Worm (Caenorhabditis elegans) whole organism, young adult: ENCODE data around the gene pals-16.
A peak's percentile ranks its signal among the peaks of the same experiment; 100 is the strongest.

Experiments
- B0035.1 ChIP-seq: sonication (generic microtip); optimal IDR thresholded peaks from 2 replicates; lab custom pipeline; 2016; ENCODE audit warnings: missing genetic modification characterization, mild to moderate bottlenecking, missing compliant biosample characterization, missing genotype, missing genetic modification reagents
- F33H1.4 ChIP-seq: fragments of 200-800 bp; sonication (Bioruptor generic); IDR thresholded peaks from 2 replicates; pipeline ENCODE4 v1.3.6; 2022; ENCODE audit warnings: missing genetic modification reagents, missing genetic modification characterization, missing compliant biosample characterization
- F37B4.10 ChIP-seq: fragments of 200-800 bp; sonication (Bioruptor generic); IDR thresholded peaks from 2 replicates; pipeline ENCODE4 v1.3.6; 2022; ENCODE audit warnings: missing genetic modification characterization, missing compliant biosample characterization
- K11D2.4 ChIP-seq: fragments of 200-800 bp; sonication (Bioruptor generic); IDR thresholded peaks from 2 replicates; pipeline ENCODE4 v1.3.6; 2022; ENCODE audit warnings: missing genetic modification reagents, missing genetic modification characterization, missing compliant biosample characterization
- T07F8.4 ChIP-seq: sonication (generic microtip); optimal IDR thresholded peaks from 2 replicates; lab custom pipeline; 2016; ENCODE audit warnings: mild to moderate bottlenecking, missing genetic modification characterization, moderate library complexity, missing compliant biosample characterization
- Y53G8AR.9 ChIP-seq: fragments of 200-800 bp; sonication (Bioruptor generic); conservative IDR thresholded peaks from 2 replicates; pipeline ENCODE4 v1.3.6; 2022; ENCODE audit warnings: missing genetic modification reagents, missing genetic modification characterization, missing compliant biosample characterization
- Y79H2A.3 ChIP-seq: fragments of 200-800 bp; sonication (Bioruptor generic); conservative IDR thresholded peaks from 2 replicates; pipeline ENCODE4 v1.3.6; 2022; ENCODE audit warnings: missing genetic modification reagents, missing genetic modification characterization, missing compliant biosample characterization
- Y95B8A.8 ChIP-seq: fragments of 200-800 bp; sonication (Bioruptor generic); IDR thresholded peaks from 2 replicates; pipeline ENCODE4 v1.3.6; 2022; ENCODE audit warnings: missing genetic modification reagents, missing genetic modification characterization, missing compliant biosample characterization
- ZK185.1 ChIP-seq: sonication (generic microtip); optimal IDR thresholded peaks from 2 replicates; lab custom pipeline; 2016; ENCODE audit warnings: mild to moderate bottlenecking, missing genetic modification characterization, missing compliant biosample characterization; ENCODE audit not compliant: poor library complexity, severe bottlenecking
- ama-1 ChIP-seq, 3 experiments: fragments of 150-350 bp in 1 of 3; sonication (generic microtip) in 2 of 3; optimal IDR thresholded peaks; 2 replicates each; lab custom pipeline; 2014 to 2018; ENCODE audit warnings: missing biosample characterization in 2 of 3, missing genetic modification characterization in 2 of 3, missing genetic modification reagents in 2 of 3
- athp-1 ChIP-seq: sonication (generic microtip); optimal IDR thresholded peaks from 2 replicates; lab custom pipeline; 2017; ENCODE audit warnings: mild to moderate bottlenecking, missing genetic modification characterization, missing compliant biosample characterization
- attf-3 ChIP-seq: fragments of 200-800 bp; sonication (Bioruptor generic); conservative IDR thresholded peaks from 2 replicates; pipeline ENCODE4 v1.3.6; 2022; ENCODE audit warnings: missing genetic modification reagents, missing genetic modification characterization, missing compliant biosample characterization
- attf-6 ChIP-seq: fragments of 200-800 bp; sonication (Bioruptor generic); IDR thresholded peaks from 2 replicates; pipeline ENCODE4 v1.3.6; 2022; ENCODE audit warnings: missing genetic modification reagents, missing genetic modification characterization, missing compliant biosample characterization
- bed-1 ChIP-seq: fragments of 200-800 bp; sonication (Bioruptor generic); IDR thresholded peaks from 2 replicates; pipeline ENCODE4 v1.3.6; 2022; ENCODE audit warnings: missing genetic modification reagents, missing genetic modification characterization, missing compliant biosample characterization
- cebp-2 ChIP-seq: fragments of 200-800 bp; sonication (Bioruptor generic); IDR thresholded peaks from 2 replicates; pipeline ENCODE4 v1.3.6; 2022; ENCODE audit warnings: missing genetic modification characterization, missing compliant biosample characterization
- ceh-40 ChIP-seq: fragments of 200-800 bp; sonication (Bioruptor generic); IDR thresholded peaks from 2 replicates; pipeline ENCODE4 v1.3.6; 2022; ENCODE audit warnings: missing genetic modification characterization, missing compliant biosample characterization
- ceh-91 ChIP-seq: fragments of 200-800 bp; sonication (Bioruptor generic); IDR thresholded peaks from 2 replicates; pipeline ENCODE4 v1.3.6; 2022; ENCODE audit warnings: missing genetic modification reagents, missing genetic modification characterization, missing compliant biosample characterization
- die-1 ChIP-seq: sonication (generic microtip); optimal IDR thresholded peaks from 2 replicates; lab custom pipeline; 2016; ENCODE audit warnings: missing genotype, mild to moderate bottlenecking, missing genetic modification characterization, missing compliant biosample characterization
- dpff-1 ChIP-seq: sonication (generic microtip); optimal IDR thresholded peaks from 2 replicates; lab custom pipeline; 2017; ENCODE audit warnings: mild to moderate bottlenecking, missing genetic modification characterization, missing compliant biosample characterization
- egl-18 ChIP-seq: fragments of 200-800 bp; sonication (Bioruptor generic); IDR thresholded peaks from 2 replicates; pipeline ENCODE4 v1.3.6; 2022; ENCODE audit warnings: missing genetic modification reagents, missing genetic modification characterization, missing compliant biosample characterization
- egl-44 ChIP-seq: fragments of 200-800 bp; sonication (Bioruptor generic); IDR thresholded peaks from 2 replicates; pipeline ENCODE4 v1.3.6; 2022; ENCODE audit warnings: missing genetic modification reagents, missing genetic modification characterization, missing compliant biosample characterization
- egrh-3 ChIP-seq: fragments of 200-800 bp; sonication (Bioruptor generic); IDR thresholded peaks from 2 replicates; pipeline ENCODE4 v1.3.6; 2022; ENCODE audit warnings: missing genetic modification reagents, missing genetic modification characterization, missing compliant biosample characterization
- fkh-3 ChIP-seq: sonication (generic microtip); optimal IDR thresholded peaks from 2 replicates; lab custom pipeline; 2016; ENCODE audit warnings: mild to moderate bottlenecking, missing genetic modification characterization, missing compliant biosample characterization
- him-1 ChIP-seq: sonication (generic microtip); optimal IDR thresholded peaks from 2 replicates; lab custom pipeline; 2016; ENCODE audit warnings: missing genotype, missing genetic modification reagents, missing genetic modification characterization, missing compliant biosample characterization
- hlh-26 ChIP-seq: fragments of 200-800 bp; sonication (Bioruptor generic); conservative IDR thresholded peaks from 2 replicates; pipeline ENCODE4 v1.3.6; 2022; ENCODE audit warnings: missing genetic modification reagents, missing genetic modification characterization, missing compliant biosample characterization
- hmg-20 ChIP-seq: fragments of 200-800 bp; sonication (Bioruptor generic); IDR thresholded peaks from 2 replicates; pipeline ENCODE4 v1.3.6; 2022; ENCODE audit warnings: missing genetic modification reagents, missing genetic modification characterization, missing compliant biosample characterization
- lin-26 ChIP-seq: fragments of 200-800 bp; sonication (Bioruptor generic); IDR thresholded peaks from 2 replicates; pipeline ENCODE4 v1.3.6; 2022; ENCODE audit warnings: missing genetic modification reagents, missing genetic modification characterization, missing compliant biosample characterization
- lin-35 ChIP-seq, 3 experiments: fragments of 150-350 bp in 2 of 3; sonication (generic microtip) in 1 of 3; optimal IDR thresholded peaks; 2 replicates each; lab custom pipeline; 2014 to 2018; ENCODE audit warnings: missing biosample characterization in 3 of 3, missing genetic modification characterization in 3 of 3, missing genetic modification reagents in 3 of 3
- lin-40 ChIP-seq: sonication (generic microtip); optimal IDR thresholded peaks from 2 replicates; lab custom pipeline; 2016; ENCODE audit warnings: missing genetic modification characterization, mild to moderate bottlenecking, missing compliant biosample characterization, missing genotype, missing genetic modification reagents
- lir-1 ChIP-seq: fragments of 200-800 bp; sonication (Bioruptor generic); conservative IDR thresholded peaks from 2 replicates; pipeline ENCODE4 v1.3.6; 2022; ENCODE audit warnings: missing genetic modification reagents, missing genetic modification characterization, missing compliant biosample characterization
- mes-4 ChIP-seq: sonication (generic microtip); optimal IDR thresholded peaks from 2 replicates; lab custom pipeline; 2016; ENCODE audit warnings: missing genotype, missing genetic modification characterization, missing compliant biosample characterization
- nfya-2 ChIP-seq: fragments of 200-800 bp; sonication (Bioruptor generic); IDR thresholded peaks from 2 replicates; pipeline ENCODE4 v1.3.6; 2022; ENCODE audit warnings: missing genetic modification reagents, missing genetic modification characterization, missing compliant biosample characterization
- nfyb-1 ChIP-seq: fragments of 200-800 bp; sonication (Bioruptor generic); IDR thresholded peaks from 2 replicates; pipeline ENCODE4 v1.3.6; 2022; ENCODE audit warnings: missing genetic modification reagents, missing genetic modification characterization, missing compliant biosample characterization
- nhr-27 ChIP-seq: fragments of 200-800 bp; sonication (Bioruptor generic); optimal IDR thresholded peaks from 2 replicates; lab custom pipeline; 2018; ENCODE audit warnings: mild to moderate bottlenecking, missing genetic modification characterization, moderate library complexity, missing compliant biosample characterization
- pbrm-1 ChIP-seq: fragments of 200-800 bp; sonication (Bioruptor generic); IDR thresholded peaks from 2 replicates; pipeline ENCODE4 v1.3.6; 2022; ENCODE audit warnings: missing genetic modification reagents, missing genetic modification characterization, missing compliant biosample characterization
- pha-4 ChIP-seq: fragments of 150-350 bp; sonication (generic microtip); optimal IDR thresholded peaks from 2 replicates; lab custom pipeline; 2014; ENCODE audit warnings: missing biosample characterization, missing genetic modification reagents, missing genetic modification characterization
- rcor-1 ChIP-seq: fragments of 200-800 bp; sonication (Bioruptor generic); IDR thresholded peaks from 2 replicates; pipeline ENCODE4 v1.3.6; 2022; ENCODE audit warnings: missing genetic modification reagents, missing genetic modification characterization, missing compliant biosample characterization
- sdz-38 ChIP-seq: sonication (generic microtip); optimal IDR thresholded peaks from 2 replicates; lab custom pipeline; 2016; ENCODE audit warnings: missing genotype, missing genetic modification characterization, missing compliant biosample characterization
- sea-2 ChIP-seq: fragments of 200-800 bp; sonication (Bioruptor generic); IDR thresholded peaks from 2 replicates; pipeline ENCODE4 v1.3.6; 2022; ENCODE audit warnings: missing genetic modification characterization, missing compliant biosample characterization
- snpc-1.3 ChIP-seq: sonication (generic microtip); optimal IDR thresholded peaks from 2 replicates; lab custom pipeline; 2017; ENCODE audit warnings: missing genetic modification characterization, mild to moderate bottlenecking, missing compliant biosample characterization, antibody characterized with exemption, moderate library complexity, missing genotype, missing genetic modification reagents; ENCODE audit not compliant: insufficient read depth
- snpc-3.4 ChIP-seq: sonication (generic microtip); optimal IDR thresholded peaks from 2 replicates; lab custom pipeline; 2017; ENCODE audit warnings: missing genetic modification characterization, mild to moderate bottlenecking, missing compliant biosample characterization, antibody characterized with exemption, moderate library complexity, missing genotype, missing genetic modification reagents
- sptf-2 ChIP-seq: fragments of 200-800 bp; sonication (Bioruptor generic); optimal IDR thresholded peaks from 2 replicates; lab custom pipeline; 2018; ENCODE audit warnings: mild to moderate bottlenecking, missing genetic modification characterization, missing compliant biosample characterization
- unc-130 ChIP-seq: sonication (generic microtip); optimal IDR thresholded peaks from 2 replicates; lab custom pipeline; 2016; ENCODE audit warnings: missing genetic modification reagents, missing genetic modification characterization, missing compliant biosample characterization
- unc-62 ChIP-seq: fragments of 150-350 bp; optimal IDR thresholded peaks from 2 replicates; lab custom pipeline; 2014; ENCODE audit warnings: missing biosample characterization, missing genetic modification reagents, missing genetic modification characterization
- ztf-18 ChIP-seq: sonication (generic microtip); optimal IDR thresholded peaks from 2 replicates; lab custom pipeline; 2016; ENCODE audit warnings: missing genotype, mild to moderate bottlenecking, missing genetic modification characterization, missing compliant biosample characterization
- ztf-26 ChIP-seq: sonication (generic microtip); optimal IDR thresholded peaks from 2 replicates; lab custom pipeline; 2017; ENCODE audit warnings: missing genetic modification characterization, missing compliant biosample characterization
- ztf-6 ChIP-seq: fragments of 200-800 bp; sonication (Bioruptor generic); IDR thresholded peaks from 2 replicates; pipeline ENCODE4 v1.3.6; 2022; ENCODE audit warnings: missing genetic modification reagents, missing genetic modification characterization, missing compliant biosample characterization

pals-16 gene

ce11 chrIII:1419700-1420356 lies 20.1 kb downstream of the pals-16 start (continued):
- TF ChIP-seq unc-62 (GFP tag; lab: Kevin White, UChicago): no peak
- no peak for TF ChIP-seq egrh-3
- peak; percentile 89 for TF ChIP-seq fkh-3 (tag; lab: Kevin White, UChicago)
- TF ChIP-seq ztf-18 (tag; lab: Kevin White, UChicago): peak; percentile 57
- TF ChIP-seq F37B4.10 (GFP tag; lab: Robert Waterston, UW): 0 out of 2 replicates have a peak, but pooled peaks have one; percentile 42
- no peak for TF ChIP-seq bed-1
- peak; percentile 96 for TF ChIP-seq athp-1 (tag; lab: Kevin White, UChicago)
- TF ChIP-seq ama-1 (optimal IDR thresholded peaks at IDR 0.05; lab: Kevin White, UChicago): peak; percentile 92
- TF ChIP-seq ama-1 (GFP tag; optimal IDR thresholded peaks at IDR 0.05; lab: Kevin White, UChicago): peak in 1 of 2 experiments; percentile 94
- TF ChIP-seq snpc-1.3 (tag; lab: Kevin White, UChicago): peak; percentile 86
- peak; percentile 41 for TF ChIP-seq him-1
- peak; percentile 42 for TF ChIP-seq pha-4 (tag; lab: Kevin White, UChicago)
- TF ChIP-seq nfya-2: no peak; the same call in 1 of the 2 replicates
- peak; percentile 98 for TF ChIP-seq Y53G8AR.9
- TF ChIP-seq Y95B8A.8: peak; percentile 85; the same call in 1 of the 2 replicates
- TF ChIP-seq nfyb-1: peak; percentile 90
- TF ChIP-seq attf-6 (GFP tag; lab: Robert Waterston, UW): peak; percentile 82
- TF ChIP-seq K11D2.4 (GFP tag; lab: Robert Waterston, UW): 0 out of 2 replicates have a peak, but pooled peaks have one; percentile 60
- TF ChIP-seq pbrm-1: no peak; the same call in 1 of the 2 replicates
- TF ChIP-seq lin-26 (GFP tag; lab: Robert Waterston, UW): peak; percentile 87
- TF ChIP-seq Y79H2A.3 (GFP tag; lab: Robert Waterston, UW): peak; percentile 90
- TF ChIP-seq cebp-2: peak; percentile 82; the same call in 1 of the 2 replicates
- no peak for TF ChIP-seq attf-3 (GFP tag; lab: Robert Waterston, UW)
- peak; percentile 17 for TF ChIP-seq mes-4 (tag; lab: Kevin White, UChicago)
- no peak for TF ChIP-seq lir-1
- TF ChIP-seq egl-18 (GFP tag; lab: Robert Waterston, UW): peak; percentile 77; the same call in 1 of the 2 replicates
- peak in 2 of 3 experiments; percentile 44 to 49 for TF ChIP-seq lin-35 (GFP tag; optimal IDR thresholded peaks at IDR 0.05; lab: Kevin White, UChicago)
- TF ChIP-seq ceh-91 (GFP tag; lab: Robert Waterston, UW): no peak
- no peak for TF ChIP-seq hlh-26 (GFP tag; lab: Robert Waterston, UW)
- peak; percentile 85 for TF ChIP-seq rcor-1
- TF ChIP-seq ztf-26 (tag; lab: Kevin White, UChicago): peak; percentile 86
- TF ChIP-seq snpc-3.4: peak; percentile 61
- TF ChIP-seq ztf-6 (GFP tag; lab: Robert Waterston, UW): no peak
- peak; percentile 79 for TF ChIP-seq lin-40 (tag; lab: Kevin White, UChicago)
- peak; percentile 89 for TF ChIP-seq ZK185.1 (tag; lab: Kevin White, UChicago)
- TF ChIP-seq sptf-2 (GFP tag; lab: Kevin White, UChicago): peak; percentile 81
- no peak for TF ChIP-seq T07F8.4 (tag; lab: Kevin White, UChicago)
- TF ChIP-seq ceh-40 (GFP tag; lab: Robert Waterston, UW): 0 out of 2 replicates have a peak, but pooled peaks have one; percentile 47
- TF ChIP-seq egl-44 (GFP tag; lab: Robert Waterston, UW): peak; percentile 47; the same call in 1 of the 2 replicates
- TF ChIP-seq dpff-1 (tag; lab: Kevin White, UChicago): peak; percentile 81
- peak; percentile 84 for TF ChIP-seq hmg-20 (GFP tag; lab: Robert Waterston, UW)
- peak; percentile 83 for TF ChIP-seq nhr-27 (tag; lab: Kevin White, UChicago)
- TF ChIP-seq F33H1.4 (GFP tag; lab: Robert Waterston, UW): peak; percentile 57; the same call in 1 of the 2 replicates
- peak; percentile 79 for TF ChIP-seq die-1 (tag; lab: Kevin White, UChicago)
- peak; percentile 93 for TF ChIP-seq B0035.1 (tag; lab: Kevin White, UChicago)
- no peak for TF ChIP-seq sdz-38 (tag; lab: Kevin White, UChicago)
- TF ChIP-seq sea-2: 0 out of 2 replicates have a peak, but pooled peaks have one; percentile 28
- peak; percentile 84 for TF ChIP-seq unc-130 (GFP tag; lab: Kevin White, UChicago)
